Worm (Caenorhabditis elegans) whole organism, L4 larva: ENCODE data around the gene cah-4.

Source experiments
- F10B5.3 ChIP-seq: sonication (generic microtip); optimal IDR thresholded peaks from 2 replicates; lab custom pipeline; 2016; ENCODE audit warnings: mild to moderate bottlenecking, missing genetic modification characterization, missing compliant biosample characterization
- F26F4.8 ChIP-seq: fragments of 200-800 bp; sonication (Bioruptor generic); conservative IDR thresholded peaks from 2 replicates; pipeline ENCODE4 v1.3.6; 2022; ENCODE audit warnings: missing genetic modification characterization, missing compliant biosample characterization
- F37D6.2 ChIP-seq: sonication (generic microtip); optimal IDR thresholded peaks from 2 replicates; lab custom pipeline; 2016; ENCODE audit warnings: mild to moderate bottlenecking, missing genetic modification characterization, missing compliant biosample characterization
- T20F7.1 ChIP-seq: fragments of 200-800 bp; sonication (Bioruptor generic); optimal IDR thresholded peaks from 2 replicates; lab custom pipeline; 2018; ENCODE audit warnings: mild to moderate bottlenecking, missing genetic modification characterization, missing compliant biosample characterization
- Y75B8A.6 ChIP-seq: fragments of 200-800 bp; sonication (Bioruptor generic); IDR thresholded peaks from 2 replicates; pipeline ENCODE4 v1.3.6; 2022; ENCODE audit warnings: missing genetic modification reagents, missing genetic modification characterization, missing compliant biosample characterization
- ZK337.2 ChIP-seq: fragments of 200-800 bp; sonication (Bioruptor generic); IDR thresholded peaks from 2 replicates; pipeline ENCODE4 v1.3.6; 2022; ENCODE audit warnings: missing genetic modification reagents, missing genetic modification characterization, missing compliant biosample characterization
- aha-1 ChIP-seq: fragments of 150-350 bp; peaks from one replicate; lab custom pipeline; 2014; ENCODE audit warnings: missing biosample characterization, missing genetic modification characterization
- attf-4 ChIP-seq: sonication (generic microtip); optimal IDR thresholded peaks from 3 replicates; lab custom pipeline; 2017; ENCODE audit warnings: missing biosample characterization, missing genetic modification characterization
- ces-1 ChIP-seq: fragments of 150-350 bp; sonication (generic microtip); optimal IDR thresholded peaks from 4 replicates; lab custom pipeline; 2014; ENCODE audit warnings: missing biosample characterization, missing genetic modification reagents, missing genetic modification characterization
- daf-12 ChIP-seq: fragments of 150-350 bp; optimal IDR thresholded peaks from 2 replicates; lab custom pipeline; 2014; ENCODE audit warnings: missing biosample characterization, missing genetic modification reagents, missing genetic modification characterization
- daf-16 ChIP-seq, 3 experiments: sonication (generic microtip); optimal IDR thresholded peaks; 2 replicates each; lab custom pipeline; 2016 to 2017; ENCODE audit warnings: missing genetic modification characterization in 3 of 3, missing genetic modification reagents in 3 of 3, mild to moderate bottlenecking in 2 of 3, missing compliant biosample characterization in 2 of 3, missing biosample characterization in 1 of 3, moderate library complexity in 1 of 3
- fkh-10 ChIP-seq: fragments of 150-350 bp; optimal IDR thresholded peaks from 2 replicates; lab custom pipeline; 2014; ENCODE audit warnings: missing biosample characterization, missing genetic modification reagents, missing genetic modification characterization
- jun-1 ChIP-seq: fragments of 150-350 bp; optimal IDR thresholded peaks from 2 replicates; lab custom pipeline; 2014; ENCODE audit warnings: missing biosample characterization, missing genetic modification reagents, missing genetic modification characterization
- lin-1 ChIP-seq: fragments of 200-800 bp; sonication (Bioruptor generic); IDR thresholded peaks from 2 replicates; pipeline ENCODE4 v1.3.6; 2022; ENCODE audit warnings: missing genetic modification reagents, missing genetic modification characterization, missing compliant biosample characterization
- lin-15B ChIP-seq: fragments of 150-350 bp; sonication (generic microtip); optimal IDR thresholded peaks from 3 replicates; lab custom pipeline; 2014; ENCODE audit warnings: missing biosample characterization, missing genetic modification characterization
- lir-3 ChIP-seq: sonication (generic microtip); optimal IDR thresholded peaks from 2 replicates; lab custom pipeline; 2016; ENCODE audit warnings: mild to moderate bottlenecking, missing genetic modification characterization, missing compliant biosample characterization
- mes-2 ChIP-seq: sonication (generic microtip); optimal IDR thresholded peaks from 2 replicates; lab custom pipeline; 2016; ENCODE audit warnings: missing genotype, mild to moderate bottlenecking, missing genetic modification characterization, missing compliant biosample characterization; ENCODE audit not compliant: poor library complexity, severe bottlenecking
- mxl-2 ChIP-seq: fragments of 200-800 bp; sonication (Bioruptor generic); conservative IDR thresholded peaks from 2 replicates; pipeline ENCODE4 v1.3.6; 2022; ENCODE audit warnings: missing genetic modification reagents, missing genetic modification characterization, missing compliant biosample characterization
- nhr-102 ChIP-seq: sonication (generic microtip); optimal IDR thresholded peaks from 2 replicates; lab custom pipeline; 2016; ENCODE audit warnings: mild to moderate bottlenecking, missing genetic modification characterization, moderate library complexity, missing compliant biosample characterization
- nhr-25 ChIP-seq: sonication (generic microtip); optimal IDR thresholded peaks from 2 replicates; lab custom pipeline; 2017; ENCODE audit warnings: missing genetic modification characterization, mild to moderate bottlenecking, missing compliant biosample characterization, antibody characterized with exemption, moderate library complexity, borderline replicate concordance; ENCODE audit not compliant: insufficient read depth
- nhr-42 ChIP-seq: fragments of 200-800 bp; sonication (Bioruptor generic); IDR thresholded peaks from 2 replicates; pipeline ENCODE4 v1.3.6; 2022; ENCODE audit warnings: missing genetic modification characterization, missing compliant biosample characterization
- nhr-48 ChIP-seq: sonication (generic microtip); optimal IDR thresholded peaks from 2 replicates; lab custom pipeline; 2016; ENCODE audit warnings: mild to moderate bottlenecking, missing genetic modification characterization, missing compliant biosample characterization
- nhr-6 ChIP-seq: fragments of 150-350 bp; optimal IDR thresholded peaks from 2 replicates; lab custom pipeline; 2014; ENCODE audit warnings: missing biosample characterization, missing genetic modification characterization
- pha-4 ChIP-seq, 2 experiments: fragments of 150-350 bp in 1 of 2; fragments of 200-800 bp in 1 of 2; sonication (Bioruptor generic) in 1 of 2; IDR thresholded peaks in 1 of 2; optimal IDR thresholded peaks in 1 of 2; 2 replicates each; pipeline versions ENCODE4 v1.3.6 to Lab custom; 2014 to 2022; ENCODE audit warnings: missing genetic modification characterization in 2 of 2, missing genetic modification reagents in 2 of 2, missing biosample characterization in 1 of 2, missing compliant biosample characterization in 1 of 2
- php-3 ChIP-seq: fragments of 200-800 bp; sonication (Bioruptor generic); IDR thresholded peaks from 2 replicates; pipeline ENCODE4 v1.3.6; 2022; ENCODE audit warnings: missing genetic modification reagents, missing genetic modification characterization, missing compliant biosample characterization
- pqm-1 ChIP-seq: sonication (generic microtip); optimal IDR thresholded peaks from 2 replicates; lab custom pipeline; 2017; ENCODE audit warnings: missing biosample characterization, missing genetic modification characterization
- rbr-2 ChIP-seq: sonication (generic microtip); optimal IDR thresholded peaks from 2 replicates; lab custom pipeline; 2016; ENCODE audit warnings: missing genotype, missing genetic modification characterization, missing compliant biosample characterization
- snpc-4 ChIP-seq: fragments of 150-350 bp; optimal IDR thresholded peaks from 2 replicates; lab custom pipeline; 2014; ENCODE audit warnings: missing biosample characterization, missing genetic modification characterization
- spr-1 ChIP-seq: sonication (generic microtip); optimal IDR thresholded peaks from 2 replicates; lab custom pipeline; 2016; ENCODE audit warnings: mild to moderate bottlenecking, missing genetic modification characterization, missing compliant biosample characterization
- unc-39 ChIP-seq: sonication (generic microtip); optimal IDR thresholded peaks from 2 replicates; lab custom pipeline; 2017; ENCODE audit warnings: missing biosample characterization, missing genetic modification characterization
- unc-62 ChIP-seq, 3 experiments: fragments of 150-350 bp in 1 of 3; sonication (generic microtip); optimal IDR thresholded peaks in 2 of 3; peaks in 1 of 3; 1 replicate in 1 of 3; 2 replicates in 2 of 3; lab custom pipeline; 2014 to 2017; ENCODE audit warnings: missing biosample characterization in 3 of 3, missing genetic modification characterization in 3 of 3, missing genetic modification reagents in 3 of 3, missing genotype in 1 of 3
- zfp-2 ChIP-seq: sonication (generic microtip); optimal IDR thresholded peaks from 2 replicates; lab custom pipeline; 2016; ENCODE audit warnings: mild to moderate bottlenecking, missing genetic modification characterization, missing compliant biosample characterization
- zfp-3 ChIP-seq: fragments of 200-800 bp; sonication (Bioruptor generic); conservative IDR thresholded peaks from 2 replicates; pipeline ENCODE4 v1.3.6; 2022; ENCODE audit warnings: missing genetic modification reagents, missing genetic modification characterization, missing compliant biosample characterization
- zip-2 ChIP-seq: fragments of 150-350 bp; optimal IDR thresholded peaks from 2 replicates; lab custom pipeline; 2014; ENCODE audit warnings: missing biosample characterization, missing genetic modification characterization

The cah-4 gene

DNA sequence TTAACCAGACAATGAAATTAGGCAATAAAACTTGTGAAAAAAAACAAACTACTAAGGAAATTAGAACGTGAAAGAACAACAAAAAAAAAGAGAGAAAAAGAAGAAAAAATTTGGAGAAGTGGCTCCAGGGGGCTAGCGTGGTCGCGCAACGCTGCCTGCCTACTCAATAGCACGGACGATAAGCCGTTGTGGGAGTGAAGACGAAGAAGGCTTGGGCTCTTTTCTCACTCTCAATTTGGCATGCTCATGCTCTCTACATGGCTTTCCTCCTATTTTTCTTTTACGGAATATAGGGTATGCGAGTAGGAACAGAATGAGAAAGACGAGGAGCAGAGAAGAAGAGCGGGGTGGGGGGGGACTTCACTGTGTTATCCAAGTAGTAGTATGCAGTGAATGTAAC is 40.1 kb upstream of the cah-4 start (continued):
- TF ChIP-seq T20F7.1 (GFP tag; lab: Kevin White, UChicago) (no peak), zfp-2 (no peak), ZK337.2 (GFP tag; lab: Robert Waterston, UW) (no peak)
- TF ChIP-seq, all 104 proteins: peak for 8

DNA sequence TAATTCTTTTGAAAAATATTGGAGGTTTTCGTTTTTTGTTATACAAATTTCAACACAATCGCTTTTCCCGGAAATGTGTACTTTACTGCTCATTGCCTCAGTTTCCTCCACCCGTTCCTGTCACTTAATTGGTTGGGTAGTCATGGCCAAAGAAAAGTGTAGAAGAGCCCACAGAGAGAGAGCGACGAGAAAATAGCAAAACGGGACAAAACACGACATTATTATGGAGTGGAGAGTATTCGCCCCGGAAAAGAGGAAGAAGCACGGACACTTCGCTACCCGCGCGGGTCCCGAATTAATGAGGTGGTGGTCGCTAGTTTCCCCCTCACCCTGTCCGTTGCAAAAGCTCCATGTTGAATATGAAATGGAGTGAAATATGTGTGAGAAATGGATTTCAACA is 38.5 kb upstream of the cah-4 start:
- no peak for TF ChIP-seq F26F4.8 (GFP tag; lab: Robert Waterston, UW)
- no peak for TF ChIP-seq F10B5.3 (tag; lab: Kevin White, UChicago)
- no peak for TF ChIP-seq mes-2 (tag; lab: Kevin White, UChicago)
- TF ChIP-seq mxl-2 (GFP tag; lab: Robert Waterston, UW) = no peak
- TF ChIP-seq pha-4 (GFP tag; IDR thresholded peaks at IDR 0.05; lab: Robert Waterston, UW) = no peak
- TF ChIP-seq pha-4 (tag; optimal IDR thresholded peaks at IDR 0.05; lab: Kevin White, UChicago) = no peak
- no peak for TF ChIP-seq php-3 (GFP tag; lab: Robert Waterston, UW)
- TF ChIP-seq pqm-1 (tag; lab: Kevin White, UChicago) = no peak
- no peak for TF ChIP-seq zfp-3 (GFP tag; lab: Robert Waterston, UW)
- TF ChIP-seq jun-1 = no peak
- TF ChIP-seq lir-3 (tag; lab: Kevin White, UChicago) = no peak
- TF ChIP-seq nhr-25 (tag; lab: Kevin White, UChicago) = no peak
- no peak for TF ChIP-seq zip-2 (tag; lab: Kevin White, UChicago)
- no peak for TF ChIP-seq nhr-102 (tag; lab: Kevin White, UChicago)
- TF ChIP-seq nhr-6 (tag; lab: Kevin White, UChicago) = no peak
- no peak for TF ChIP-seq unc-39 (tag; lab: Kevin White, UChicago)
- no peak for TF ChIP-seq lin-15B
- no peak for TF ChIP-seq fkh-10 (GFP tag; lab: Kevin White, UChicago)

DNA sequence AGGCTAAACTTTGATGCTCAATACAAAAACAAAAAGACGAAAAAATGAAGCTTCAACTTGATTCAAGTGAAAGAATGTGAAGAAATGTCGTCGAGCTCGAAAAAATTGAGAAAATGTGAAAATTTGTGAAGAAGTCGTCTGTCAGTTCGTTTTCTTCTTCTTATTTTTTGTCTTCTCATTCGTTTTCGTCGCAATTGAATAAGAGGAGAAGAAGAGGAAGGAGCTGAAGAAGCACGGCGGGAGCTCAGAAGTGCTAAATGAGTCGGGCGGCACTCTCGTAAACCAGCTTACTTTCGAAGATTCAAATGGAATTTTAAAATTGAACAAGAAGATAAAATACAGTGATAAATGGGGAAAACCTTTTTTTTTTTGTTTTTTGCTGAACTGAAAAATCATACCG is 37.2 kb upstream of the cah-4 start:
- no peak for TF ChIP-seq snpc-4
- no peak for TF ChIP-seq daf-16 (GFP tag; optimal IDR thresholded peaks at IDR 0.05; lab: Kevin White, UChicago)
- TF ChIP-seq daf-16 (tag; optimal IDR thresholded peaks at IDR 0.05; lab: Kevin White, UChicago) = no peak
- no peak for TF ChIP-seq nhr-48 (tag; lab: Kevin White, UChicago)
- peak; percentile 25 for TF ChIP-seq fkh-10 (GFP tag; lab: Kevin White, UChicago)
- TF ChIP-seq lin-1 (GFP tag; lab: Robert Waterston, UW) = no peak
- TF ChIP-seq Y75B8A.6 = no peak
- TF ChIP-seq nhr-42 (GFP tag; lab: Robert Waterston, UW) = no peak
- TF ChIP-seq rbr-2 (tag; lab: Kevin White, UChicago) = no peak
- no peak for TF ChIP-seq ces-1 (GFP tag; lab: Kevin White, UChicago)
- peak in 1 of 2 experiments; percentile 52 for TF ChIP-seq unc-62 (GFP tag; optimal IDR thresholded peaks at IDR 0.05 in 1 of 2; lab: Kevin White, UChicago)
- no peak for TF ChIP-seq unc-62 (tag; optimal IDR thresholded peaks at IDR 0.05; lab: Kevin White, UChicago)
- no peak for TF ChIP-seq attf-4 (tag; lab: Kevin White, UChicago)
- TF ChIP-seq, all 104 proteins: peak for 2

DNA sequence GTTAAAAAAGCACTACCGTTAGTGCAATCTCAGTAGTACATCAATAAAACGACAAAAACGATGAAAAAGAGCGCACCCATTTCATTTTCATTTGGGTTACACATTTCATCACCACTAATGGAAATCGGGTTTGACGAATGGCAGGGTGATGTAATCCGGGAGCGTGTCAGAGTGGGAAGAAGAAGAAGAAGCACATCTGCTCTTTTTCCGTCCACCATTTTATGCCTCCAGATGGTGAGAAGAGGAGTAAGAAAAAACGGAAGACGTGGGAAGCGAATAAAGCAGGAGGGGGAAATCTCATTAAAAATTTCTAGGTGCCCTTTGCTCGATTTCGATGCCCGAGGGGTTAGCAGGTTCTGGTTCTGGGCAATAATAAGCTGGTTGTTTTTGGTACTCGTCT is 36.3 kb upstream of the cah-4 start:
- TF ChIP-seq spr-1 (tag; lab: Kevin White, UChicago) = no peak
- no peak for TF ChIP-seq unc-39 (tag; lab: Kevin White, UChicago)
- TF ChIP-seq daf-12 (tag; lab: Kevin White, UChicago) = no peak
- TF ChIP-seq aha-1 (tag; lab: Kevin White, UChicago) = peak; percentile 74
- no peak for TF ChIP-seq F37D6.2 (tag; lab: Kevin White, UChicago)
